Worm (Caenorhabditis elegans): ENCODE data around the gene gtr-1.

DNA sequence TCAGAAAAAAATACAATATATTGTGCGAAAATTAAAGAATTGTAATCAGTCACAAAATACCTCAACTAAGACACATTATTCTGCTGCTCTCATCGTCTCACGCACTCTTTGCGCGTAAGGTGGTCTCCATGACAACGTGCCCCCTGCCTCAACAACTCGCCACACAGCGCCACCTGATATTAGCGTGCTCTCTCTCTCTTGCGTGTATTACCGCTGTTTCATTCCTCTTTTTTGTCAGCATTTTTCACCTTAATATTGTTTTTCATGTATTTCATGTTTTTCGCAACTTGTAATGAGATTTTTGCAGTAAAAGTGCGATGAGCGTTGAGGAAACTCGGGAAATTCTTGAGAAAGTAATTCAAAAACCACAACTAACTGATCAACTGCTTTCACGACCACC is 39.1 kb upstream of the gtr-1 start, which contains the start of gene dyf-11:
- TF ChIP-seq klf-2 (GFP tag; conservative IDR thresholded peaks at IDR 0.05) = no peak
- no peak for TF ChIP-seq med-1 (GFP tag; optimal IDR thresholded peaks at IDR 0.05; ENCODE audit: insufficient read depth)
- no peak for TF ChIP-seq tab-1 (GFP tag; IDR thresholded peaks at IDR 0.05)
- TF ChIP-seq flt-1 (GFP tag; IDR thresholded peaks at IDR 0.05) = no peak
- no peak for TF ChIP-seq cog-1 (tag; optimal IDR thresholded peaks at IDR 0.05)
- TF ChIP-seq ztf-29 (GFP tag; IDR thresholded peaks at IDR 0.05) = no peak
- no peak for TF ChIP-seq T22C8.4 (GFP tag; IDR thresholded peaks at IDR 0.05)
